Fruit fly (Drosophila melanogaster): ENCODE results near the gene Jon65Ai.

Gene Jon65Ai

DNA sequence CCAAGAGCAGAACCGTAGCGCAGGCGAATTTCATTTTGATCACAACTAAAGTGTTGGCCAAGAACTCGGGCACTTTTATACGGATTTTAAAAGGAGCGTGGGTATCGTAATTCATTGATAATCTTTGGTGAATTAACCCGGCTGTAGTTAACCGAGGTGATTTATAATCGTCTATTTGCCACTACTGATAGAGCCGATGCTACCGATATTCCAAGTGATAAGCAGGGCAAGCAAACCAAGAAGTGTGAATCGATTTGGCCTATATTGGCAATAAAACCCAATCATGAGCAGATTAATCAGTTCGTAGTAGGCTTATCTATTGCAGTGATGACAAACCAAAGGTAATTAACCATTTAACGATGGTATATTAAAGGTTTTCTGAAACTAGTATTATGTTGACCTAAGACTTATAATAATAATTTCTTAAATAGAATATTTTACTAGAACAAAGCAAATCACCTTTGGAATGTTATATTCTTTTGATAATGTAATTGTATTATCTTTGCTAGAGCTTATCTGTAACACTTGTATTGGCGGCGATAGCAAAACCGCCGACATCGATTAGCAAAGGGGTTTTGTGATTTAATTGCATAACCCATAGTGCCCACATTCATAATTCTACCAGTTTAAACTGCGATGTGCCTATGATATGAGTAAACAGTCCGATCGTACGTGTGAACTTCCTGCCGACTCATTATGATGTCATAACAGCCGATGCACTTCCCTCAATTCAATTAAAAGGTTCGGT lies 8.8 kb upstream of the Jon65Ai start, which contains the start of gene CG10472:
Gene CG10472 (minus strand): TSS at position 51 of the 748 bp plus-strand sequence.
- TF ChIP-seq CG17801 (GFP tag; optimal IDR thresholded peaks at IDR 0.05; ENCODE audit: partially characterized antibody): no peak

DNA sequence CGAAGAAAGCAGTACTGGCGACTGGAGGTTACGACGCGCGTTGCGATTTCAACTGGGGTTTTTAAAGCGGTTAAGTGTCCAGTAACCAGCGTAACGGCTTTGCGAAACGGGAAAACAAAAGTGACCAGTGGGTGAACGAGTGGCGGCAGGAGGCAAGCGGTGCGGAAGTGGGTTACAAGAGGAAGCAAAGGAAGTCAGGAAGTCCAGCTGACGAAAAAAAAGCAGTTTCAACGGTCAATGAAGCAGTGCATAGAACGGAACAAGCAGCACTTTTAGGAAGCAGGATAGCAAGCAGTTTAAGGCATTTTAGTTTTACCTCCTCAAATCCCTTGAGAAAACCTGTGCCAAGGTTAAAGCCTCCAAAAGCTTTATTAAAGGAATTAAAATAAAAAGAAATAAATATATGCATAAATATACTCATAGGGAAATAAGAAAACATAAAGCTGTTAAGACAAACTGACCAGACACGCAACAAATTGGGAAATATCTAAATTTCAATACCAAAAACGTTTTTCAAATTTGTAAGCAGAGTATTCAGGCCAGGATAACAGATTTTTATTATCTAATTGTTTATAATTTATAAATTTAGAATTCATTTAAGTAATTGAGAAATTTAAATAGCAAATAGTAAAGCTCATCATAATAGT lies 4.9 kb upstream of the Jon65Ai start, which contains the start of gene CG6592:
Gene CG6592 (plus strand): TSS at position 597 of the 647 bp plus-strand sequence.
- TF ChIP-seq CG17801 (GFP tag; optimal IDR thresholded peaks at IDR 0.05; ENCODE audit: partially characterized antibody): no peak

dm6 chr3L:6054803-6055202 lies 560 bp upstream of the Jon65Ai start, which contains the start of gene tant:
tant (plus strand) TSS chr3L:6055136.
- TF ChIP-seq CG17801 (GFP tag; optimal IDR thresholded peaks at IDR 0.05; ENCODE audit: partially characterized antibody): no peak

DNA sequence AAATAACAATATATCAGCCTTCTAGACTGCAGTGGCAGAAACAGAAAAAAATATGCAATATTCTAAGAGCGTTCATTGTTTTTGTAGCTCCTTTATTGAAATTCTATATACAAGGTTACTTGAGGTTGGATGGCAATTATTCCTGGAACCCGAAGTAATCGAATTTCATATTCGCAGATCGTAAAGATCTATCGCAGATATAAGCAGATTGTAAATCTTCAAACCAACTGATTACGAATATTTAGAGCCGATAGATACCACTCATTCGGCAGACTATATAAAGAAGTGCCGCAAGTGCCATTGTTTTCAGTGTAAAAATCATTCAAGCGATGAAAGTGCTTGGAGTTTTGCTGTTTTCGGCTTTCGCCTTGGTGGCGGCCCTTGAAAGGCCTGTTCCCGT lies 2.2 kb downstream of the Jon65Ai start, which contains the start of gene Jon65Aii:
Gene Jon65Aii (plus strand): TSS at position 301 of the 400 bp plus-strand sequence.
- TF ChIP-seq CG17801 (GFP tag; optimal IDR thresholded peaks at IDR 0.05; ENCODE audit: partially characterized antibody): no peak

DNA sequence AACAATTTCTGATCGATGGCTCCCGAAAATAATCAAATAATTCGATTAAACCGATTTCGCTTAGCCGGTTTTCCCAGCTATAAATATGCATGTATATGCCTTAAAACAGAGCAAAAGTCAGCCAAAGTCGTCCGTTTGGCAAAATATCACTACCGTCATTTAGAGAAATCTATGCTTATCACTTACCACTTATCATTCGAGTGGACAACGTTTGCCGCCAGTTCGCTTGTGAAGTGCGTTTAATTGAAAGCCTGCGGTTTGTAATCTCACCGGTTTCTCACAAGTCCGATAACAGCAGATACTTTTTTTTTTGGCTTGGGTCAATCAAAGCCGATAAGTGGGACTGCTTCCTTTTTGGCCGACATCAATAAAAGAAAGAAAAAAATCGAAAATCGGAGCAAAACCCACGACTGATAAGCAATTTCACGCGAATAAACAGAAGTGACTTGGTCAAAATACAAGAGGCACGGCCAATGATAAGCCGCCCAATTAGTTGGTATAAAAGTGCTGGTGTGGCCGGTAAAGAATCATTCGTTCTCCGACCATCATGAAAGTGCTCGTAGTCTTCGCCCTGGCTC lies 3.9 kb downstream of the Jon65Ai start, which contains the start of gene Jon65Aiii:
Gene Jon65Aiii (plus strand): TSS at position 528 of the 578 bp plus-strand sequence.
- TF ChIP-seq CG17801 (GFP tag; optimal IDR thresholded peaks at IDR 0.05; ENCODE audit: partially characterized antibody): no peak

- no peak for TF ChIP-seq CG17801 (GFP tag; optimal IDR thresholded peaks at IDR 0.05; ENCODE audit: partially characterized antibody)
Measured at dm6 chr3L:6038720-6039205, 15.5 kb downstream of the Jon65Ai start, which contains the start of gene Jon65Aiv. Jon65Aiv (plus strand) TSS chr3L:6039155.

- TF ChIP-seq CG17801 (GFP tag; optimal IDR thresholded peaks at IDR 0.05; ENCODE audit: partially characterized antibody): no peak
Measured at dm6 chr3L:6036811-6037210, 17.4 kb downstream of the Jon65Ai start, which contains the start of gene CG6462. CG6462 (plus strand) TSS chr3L:6037111.

DNA sequence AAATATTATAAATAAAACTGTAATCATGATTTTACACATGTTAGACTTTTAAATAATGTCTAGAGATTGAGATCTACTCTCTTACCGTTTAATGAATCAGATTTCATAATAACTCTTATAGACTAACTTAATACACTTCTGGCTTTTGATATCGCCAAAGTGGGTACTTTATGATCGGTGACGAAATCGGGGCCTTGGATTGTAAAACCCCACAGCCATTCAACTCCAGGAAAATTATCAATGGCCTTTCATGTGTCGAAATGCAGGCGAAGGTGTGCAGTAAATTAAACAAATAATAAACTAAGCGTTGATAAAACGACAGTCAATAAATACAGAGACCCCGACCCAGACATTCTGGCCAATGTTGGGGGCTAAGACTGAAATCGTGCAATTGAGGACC lies 18.1 kb downstream of the Jon65Ai start:
- TF ChIP-seq CG17801 (GFP tag; optimal IDR thresholded peaks at IDR 0.05; ENCODE audit: partially characterized antibody): no peak

DNA sequence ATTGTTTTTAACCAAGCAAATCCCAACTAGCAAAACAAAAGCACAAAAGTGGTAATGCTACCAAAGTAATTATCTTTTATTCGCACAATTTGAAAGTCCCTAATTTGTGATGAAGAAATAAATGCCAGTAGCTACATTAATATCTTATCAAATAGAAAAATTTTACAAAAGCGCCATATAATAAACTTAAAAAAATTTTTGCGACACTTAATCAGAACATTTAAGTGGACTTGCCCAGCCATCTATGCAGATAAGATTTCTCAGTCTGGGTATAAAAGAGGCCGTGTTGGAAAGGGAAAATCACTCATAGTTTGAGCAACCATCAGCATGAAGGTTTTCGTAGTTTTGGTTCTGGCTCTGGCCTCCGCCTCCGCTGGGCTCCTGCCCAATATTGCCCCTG lies 19.3 kb downstream of the Jon65Ai start, which contains the start of gene yip7:
Gene yip7 (plus strand): TSS at position 301 of the 400 bp plus-strand sequence.
- no peak for TF ChIP-seq CG17801 (GFP tag; optimal IDR thresholded peaks at IDR 0.05; ENCODE audit: partially characterized antibody)

DNA sequence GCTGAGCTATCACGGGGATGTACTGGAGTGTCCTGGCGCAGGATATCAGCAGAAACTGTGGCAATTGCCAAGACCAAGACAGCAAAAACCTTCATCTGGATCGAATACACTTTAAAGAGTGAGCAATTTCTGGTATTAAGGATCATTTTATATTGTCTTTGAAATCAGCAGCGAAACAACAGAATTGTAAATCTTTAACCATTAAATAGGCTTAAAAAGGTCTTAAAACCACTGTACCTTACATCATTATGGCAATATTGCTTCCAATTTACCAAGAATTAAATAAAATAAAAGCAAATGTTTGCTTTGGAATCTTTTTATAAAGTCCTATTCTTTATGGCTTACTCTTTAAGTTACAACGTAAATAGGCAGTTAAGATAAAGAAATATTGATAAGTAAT lies 19.7 kb downstream of the Jon65Ai start, which contains the start of gene CG10477:
Gene CG10477 (minus strand): TSS at position 101 of the 400 bp plus-strand sequence.
- no peak for TF ChIP-seq CG17801 (GFP tag; optimal IDR thresholded peaks at IDR 0.05; ENCODE audit: partially characterized antibody)

DNA sequence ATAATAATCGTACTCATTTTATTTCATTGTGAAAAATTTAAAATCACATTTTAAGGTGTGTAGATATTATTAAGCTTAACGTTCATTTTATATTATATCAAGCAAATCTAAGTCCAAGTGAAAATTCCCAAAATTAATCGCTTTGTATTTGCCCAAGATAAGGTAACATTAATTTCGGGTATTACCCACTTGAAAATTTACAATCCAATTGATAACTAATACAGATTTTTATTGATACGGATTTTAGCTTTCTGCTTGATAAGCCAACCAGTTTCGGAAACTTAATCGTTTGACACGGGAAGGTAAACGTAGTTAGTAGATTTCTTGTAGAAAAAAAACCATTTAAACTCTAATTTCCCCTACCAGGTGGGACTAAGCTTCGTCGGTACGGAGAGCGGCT lies 21.2 kb downstream of the Jon65Ai start:
- no peak for TF ChIP-seq CG17801 (GFP tag; optimal IDR thresholded peaks at IDR 0.05; ENCODE audit: partially characterized antibody)

DNA sequence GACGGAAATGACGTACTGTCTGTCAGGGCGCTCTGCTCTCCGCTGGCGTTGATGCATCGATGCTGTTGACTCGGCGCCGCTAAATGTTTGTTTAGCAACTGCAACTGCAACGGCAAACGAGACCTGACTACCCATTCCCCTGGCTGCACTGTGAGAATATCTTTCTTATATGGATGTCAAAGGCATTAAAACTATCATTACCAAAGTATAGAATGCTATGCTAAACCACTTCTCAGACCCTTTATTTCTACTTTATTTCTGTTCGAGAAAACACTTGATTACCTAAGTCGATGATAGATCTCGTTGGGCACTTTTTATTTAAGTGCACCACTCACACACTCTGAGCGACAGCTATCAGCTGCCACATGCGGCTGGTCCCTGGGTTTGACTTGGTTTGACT lies 32.1 kb downstream of the Jon65Ai start:
- no peak for TF ChIP-seq CG17801 (GFP tag; optimal IDR thresholded peaks at IDR 0.05; ENCODE audit: partially characterized antibody)

dm6 chr3L:6012950-6013349 lies 41.3 kb downstream of the Jon65Ai start:
- no peak for TF ChIP-seq CG17801 (GFP tag; optimal IDR thresholded peaks at IDR 0.05; ENCODE audit: partially characterized antibody)

- TF ChIP-seq CG17801 (GFP tag; optimal IDR thresholded peaks at IDR 0.05; ENCODE audit: partially characterized antibody): no peak
Measured at dm6 chr3L:6010921-6011320, 43.3 kb downstream of the Jon65Ai start, which contains the start of gene alphaKap4. alphaKap4 (minus strand) TSS chr3L:6011021.
